Worm (Caenorhabditis elegans) whole organism, L3 larva: Measurements from ENCODE around the gene elo-1.
A peak's percentile ranks its signal among the peaks of the same experiment; 100 is the strongest.

Experiments used
- R02D3.7 ChIP-seq: fragments of 150-350 bp; optimal IDR thresholded peaks from 2 replicates; lab custom pipeline; 2014; ENCODE audit warnings: missing biosample characterization, missing genetic modification characterization
- ZK546.5 ChIP-seq: sonication (generic microtip); optimal IDR thresholded peaks from 2 replicates; lab custom pipeline; 2017; ENCODE audit warnings: missing biosample characterization, missing genetic modification characterization
- ceh-16 ChIP-seq: sonication (generic microtip); optimal IDR thresholded peaks from 2 replicates; lab custom pipeline; 2017; ENCODE audit warnings: missing biosample characterization, missing genetic modification characterization
- ceh-28 ChIP-seq: fragments of 150-350 bp; optimal IDR thresholded peaks from 2 replicates; lab custom pipeline; 2014; ENCODE audit warnings: missing biosample characterization, missing genetic modification reagents, missing genetic modification characterization
- ceh-82 ChIP-seq: fragments of 150-350 bp; optimal IDR thresholded peaks from 2 replicates; lab custom pipeline; 2014; ENCODE audit warnings: missing biosample characterization, missing genetic modification characterization
- ceh-9 ChIP-seq: sonication (generic microtip); optimal IDR thresholded peaks from 2 replicates; lab custom pipeline; 2018; ENCODE audit warnings: missing biosample characterization, missing genetic modification characterization
- egl-27 ChIP-seq: sonication (generic microtip); optimal IDR thresholded peaks from 4 replicates; lab custom pipeline; 2017; ENCODE audit warnings: missing biosample characterization, missing genetic modification reagents, missing genetic modification characterization
- elt-1 ChIP-seq: fragments of 150-350 bp; optimal IDR thresholded peaks from 2 replicates; lab custom pipeline; 2014; ENCODE audit warnings: missing biosample characterization, missing genetic modification characterization
- elt-2 ChIP-seq: sonication (generic microtip); optimal IDR thresholded peaks from 2 replicates; lab custom pipeline; 2016; ENCODE audit warnings: missing genetic modification reagents, mild to moderate bottlenecking, missing genetic modification characterization, missing compliant biosample characterization
- elt-3 ChIP-seq, 3 experiments: fragments of 150-350 bp in 1 of 3; sonication (generic microtip) in 2 of 3; optimal IDR thresholded peaks; 2 replicates in 2 of 3; 4 replicates in 1 of 3; lab custom pipeline; 2014 to 2017; ENCODE audit warnings: missing biosample characterization in 3 of 3, missing genetic modification characterization in 3 of 3
- eor-1 ChIP-seq, 2 experiments: fragments of 150-350 bp; optimal IDR thresholded peaks; 2 replicates each; lab custom pipeline; 2014 to 2018; ENCODE audit warnings: missing biosample characterization in 2 of 2, missing genetic modification characterization in 2 of 2
- fkh-10 ChIP-seq: sonication (generic microtip); optimal IDR thresholded peaks from 2 replicates; lab custom pipeline; 2017; ENCODE audit warnings: missing biosample characterization, missing genetic modification reagents, missing genetic modification characterization
- fkh-2 ChIP-seq: fragments of 150-350 bp; optimal IDR thresholded peaks from 2 replicates; lab custom pipeline; 2014; ENCODE audit warnings: missing biosample characterization, missing genetic modification reagents, missing genetic modification characterization
- fos-1 ChIP-seq: fragments of 150-350 bp; optimal IDR thresholded peaks from 2 replicates; lab custom pipeline; 2014; ENCODE audit warnings: missing biosample characterization, missing genetic modification characterization
- hmg-11 ChIP-seq: sonication (generic microtip); optimal IDR thresholded peaks from 2 replicates; lab custom pipeline; 2016; ENCODE audit warnings: missing genetic modification characterization, missing compliant biosample characterization
- jun-1 ChIP-seq: fragments of 150-350 bp; optimal IDR thresholded peaks from 2 replicates; lab custom pipeline; 2014; ENCODE audit warnings: missing biosample characterization, missing genetic modification reagents, missing genetic modification characterization
- lin-15B ChIP-seq: fragments of 150-350 bp; optimal IDR thresholded peaks from 2 replicates; lab custom pipeline; 2014; ENCODE audit warnings: missing biosample characterization, missing genetic modification characterization
- lin-39 ChIP-seq: fragments of 150-350 bp; optimal IDR thresholded peaks from 2 replicates; lab custom pipeline; 2018; ENCODE audit warnings: missing biosample characterization, missing genetic modification reagents, missing genetic modification characterization
- mdl-1 ChIP-seq: fragments of 150-350 bp; optimal IDR thresholded peaks from 2 replicates; lab custom pipeline; 2014; ENCODE audit warnings: missing biosample characterization, missing genetic modification characterization
- mml-1 ChIP-seq: fragments of 150-350 bp; sonication (generic microtip); optimal IDR thresholded peaks from 3 replicates; lab custom pipeline; 2014; ENCODE audit warnings: missing biosample characterization, missing genetic modification characterization
- nfya-1 ChIP-seq: sonication (generic microtip); optimal IDR thresholded peaks from 2 replicates; lab custom pipeline; 2017; ENCODE audit warnings: missing genetic modification characterization, mild to moderate bottlenecking, missing compliant biosample characterization, antibody characterized with exemption, moderate library complexity; ENCODE audit not compliant: insufficient read depth
- nhr-11 ChIP-seq: fragments of 150-350 bp; optimal IDR thresholded peaks from 2 replicates; lab custom pipeline; 2014; ENCODE audit warnings: missing biosample characterization, missing genetic modification characterization
- nhr-12 ChIP-seq: fragments of 150-350 bp; optimal IDR thresholded peaks from 2 replicates; lab custom pipeline; 2014; ENCODE audit warnings: missing biosample characterization, missing genetic modification characterization
- nhr-23 ChIP-seq: fragments of 150-350 bp; optimal IDR thresholded peaks from 2 replicates; lab custom pipeline; 2014; ENCODE audit warnings: missing biosample characterization, missing genetic modification reagents, missing genetic modification characterization
- nhr-237 ChIP-seq: fragments of 150-350 bp; optimal IDR thresholded peaks from 2 replicates; lab custom pipeline; 2014; ENCODE audit warnings: missing biosample characterization, missing genetic modification characterization
- nhr-25 ChIP-seq: sonication (generic microtip); optimal IDR thresholded peaks from 2 replicates; lab custom pipeline; 2017; ENCODE audit warnings: missing biosample characterization, missing genetic modification characterization
- nhr-28 ChIP-seq: fragments of 150-350 bp; optimal IDR thresholded peaks from 2 replicates; lab custom pipeline; 2014; ENCODE audit warnings: missing biosample characterization, missing genetic modification characterization
- nhr-43 ChIP-seq: sonication (generic microtip); optimal IDR thresholded peaks from 2 replicates; lab custom pipeline; 2016; ENCODE audit warnings: mild to moderate bottlenecking, missing genetic modification characterization, missing compliant biosample characterization; ENCODE audit not compliant: poor library complexity, severe bottlenecking
- nhr-67 ChIP-seq: fragments of 150-350 bp; optimal IDR thresholded peaks from 2 replicates; lab custom pipeline; 2014; ENCODE audit warnings: missing biosample characterization, missing genetic modification characterization
- nhr-76 ChIP-seq: fragments of 150-350 bp; sonication (generic microtip); optimal IDR thresholded peaks from 5 replicates; lab custom pipeline; 2014; ENCODE audit warnings: missing biosample characterization, missing genetic modification characterization
- pha-4 ChIP-seq: fragments of 150-350 bp; optimal IDR thresholded peaks from 2 replicates; lab custom pipeline; 2014; ENCODE audit warnings: missing biosample characterization, missing genetic modification reagents, missing genetic modification characterization
- pqm-1 ChIP-seq: fragments of 150-350 bp; optimal IDR thresholded peaks from 2 replicates; lab custom pipeline; 2017; ENCODE audit warnings: missing biosample characterization, missing genetic modification characterization, inconsistent platforms
- sea-2 ChIP-seq: fragments of 150-350 bp; sonication (generic microtip); optimal IDR thresholded peaks from 4 replicates; lab custom pipeline; 2014; ENCODE audit warnings: missing biosample characterization, missing genetic modification reagents, missing genetic modification characterization
- skn-1 ChIP-seq: fragments of 150-350 bp; optimal IDR thresholded peaks from 2 replicates; lab custom pipeline; 2014; ENCODE audit warnings: missing biosample characterization, missing genetic modification characterization
- snpc-4 ChIP-seq: fragments of 150-350 bp; optimal IDR thresholded peaks from 2 replicates; lab custom pipeline; 2014; ENCODE audit warnings: missing biosample characterization, missing genetic modification characterization
- tbx-2 ChIP-seq: sonication (generic microtip); optimal IDR thresholded peaks from 2 replicates; lab custom pipeline; 2016; ENCODE audit warnings: mild to moderate bottlenecking, missing genetic modification characterization, missing compliant biosample characterization
- unc-39 ChIP-seq: sonication (generic microtip); optimal IDR thresholded peaks from 4 replicates; lab custom pipeline; 2017; ENCODE audit warnings: missing biosample characterization, missing genetic modification characterization
- unc-62 ChIP-seq: fragments of 150-350 bp; sonication (generic microtip); optimal IDR thresholded peaks from 4 replicates; lab custom pipeline; 2014; ENCODE audit warnings: missing biosample characterization, missing genetic modification reagents, missing genetic modification characterization
- zag-1 ChIP-seq: fragments of 150-350 bp; optimal IDR thresholded peaks from 2 replicates; lab custom pipeline; 2014; ENCODE audit warnings: missing biosample characterization, missing genetic modification characterization
- ztf-11 ChIP-seq: fragments of 150-350 bp; optimal IDR thresholded peaks from 2 replicates; lab custom pipeline; 2014; ENCODE audit warnings: missing biosample characterization, missing genetic modification characterization
- ztf-4 ChIP-seq: fragments of 150-350 bp; optimal IDR thresholded peaks from 2 replicates; lab custom pipeline; 2014; ENCODE audit warnings: missing biosample characterization, missing genetic modification characterization

Gene elo-1

ce11 chrIV:9516831-9517230 lies 9.3 kb upstream of the elo-1 start, which contains the start of gene C33A12.19:
TSS of gene C33A12.19 (plus strand) at chrIV:9516999.
- no peak for TF ChIP-seq jun-1 (tag; lab: Kevin White, UChicago)
- peak; percentile 52 for TF ChIP-seq nhr-23
- TF ChIP-seq lin-39 (tag; lab: Kevin White, UChicago), result no peak
- TF ChIP-seq nhr-43 (tag; lab: Kevin White, UChicago), result peak; percentile 47
- TF ChIP-seq nfya-1 (tag; lab: Kevin White, UChicago), result peak; percentile 34
- TF ChIP-seq elt-2 (tag; lab: Kevin White, UChicago), result peak; percentile 58
- peak; percentile 36 for TF ChIP-seq pqm-1 (tag; lab: Kevin White, UChicago)

ce11 chrIV:9518608-9519007 lies 7.6 kb upstream of the elo-1 start, which contains the start of gene nlp-35:
TSS of gene nlp-35 (minus strand) at chrIV:9518926.
- TF ChIP-seq sea-2 (GFP tag; lab: Kevin White, UChicago), result no peak
- no peak for TF ChIP-seq nhr-43 (tag; lab: Kevin White, UChicago)
- no peak for TF ChIP-seq jun-1 (tag; lab: Kevin White, UChicago)
- no peak for TF ChIP-seq skn-1 (tag; lab: Kevin White, UChicago)
- TF ChIP-seq fkh-10 (GFP tag; lab: Kevin White, UChicago), result no peak
- no peak for TF ChIP-seq elt-3 (tag; optimal IDR thresholded peaks at IDR 0.05; lab: Kevin White, UChicago)
- no peak for TF ChIP-seq ZK546.5 (tag; lab: Kevin White, UChicago)
- no peak for TF ChIP-seq unc-39 (tag; lab: Kevin White, UChicago)
- TF ChIP-seq ceh-9 (tag; lab: Kevin White, UChicago), result no peak
- TF ChIP-seq R02D3.7, result no peak
- TF ChIP-seq lin-15B (tag; lab: Kevin White, UChicago), result no peak
- TF ChIP-seq fkh-2 (tag; lab: Kevin White, UChicago), result no peak
- TF ChIP-seq eor-1 (tag; optimal IDR thresholded peaks at IDR 0.05; lab: Kevin White, UChicago), result no peak

DNA sequence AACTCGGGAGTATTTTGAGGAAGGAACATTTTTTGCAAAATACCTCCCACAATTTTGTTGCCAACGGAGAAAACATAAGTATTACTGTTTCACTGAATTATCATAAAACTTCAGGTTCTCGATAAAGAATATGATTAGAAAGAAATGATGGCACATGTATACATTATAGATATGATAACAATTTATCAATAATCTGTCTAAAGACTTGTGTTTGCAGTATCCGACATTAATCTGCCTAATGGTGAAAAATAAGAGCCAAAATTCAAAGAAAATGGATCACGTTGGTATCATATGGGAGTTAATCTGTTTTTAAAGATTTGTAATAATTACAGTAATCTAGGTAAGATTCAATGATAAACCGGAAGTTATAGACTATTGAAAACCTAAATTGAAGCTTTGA lies 5.5 kb upstream of the elo-1 start:
- TF ChIP-seq nhr-11 (tag; lab: Kevin White, UChicago) (peak; percentile 5), nhr-28 (tag; lab: Kevin White, UChicago) (no peak)

ce11 chrIV:9523139-9523538 lies 3.0 kb upstream of the elo-1 start:
- no peak for TF ChIP-seq nhr-11 (tag; lab: Kevin White, UChicago)
- no peak for TF ChIP-seq fkh-10 (GFP tag; lab: Kevin White, UChicago)
- no peak for TF ChIP-seq sea-2 (GFP tag; lab: Kevin White, UChicago)
- no peak for TF ChIP-seq ceh-82 (tag; lab: Kevin White, UChicago)
- no peak for TF ChIP-seq unc-62 (GFP tag; lab: Kevin White, UChicago)
- TF ChIP-seq fkh-2 (tag; lab: Kevin White, UChicago), result no peak
- no peak for TF ChIP-seq egl-27 (tag; lab: Kevin White, UChicago)
- no peak for TF ChIP-seq tbx-2 (tag; lab: Kevin White, UChicago)
- no peak for TF ChIP-seq nhr-12 (tag; lab: Kevin White, UChicago)
- TF ChIP-seq nhr-23, result no peak
- no peak for TF ChIP-seq snpc-4 (tag; lab: Kevin White, UChicago)
- no peak for TF ChIP-seq nhr-25
- no peak for TF ChIP-seq nhr-76 (tag; lab: Kevin White, UChicago)

ce11 chrIV:9524849-9525460 lies 1.2 kb upstream of the elo-1 start, which contains the start of gene ndua-5:
TSS of gene ndua-5 (minus strand) at chrIV:9524899.
- no peak for TF ChIP-seq nhr-67 (tag; lab: Kevin White, UChicago)
- peak; percentile 32 for TF ChIP-seq hmg-11 (tag; lab: Kevin White, UChicago)
- TF ChIP-seq unc-39 (tag; lab: Kevin White, UChicago), result no peak
- no peak for TF ChIP-seq ceh-28 (tag; lab: Kevin White, UChicago)
- no peak for TF ChIP-seq ztf-11 (tag; lab: Kevin White, UChicago)
- TF ChIP-seq nhr-28 (tag; lab: Kevin White, UChicago), result no peak
- peak; percentile 7 for TF ChIP-seq snpc-4 (tag; lab: Kevin White, UChicago)
- TF ChIP-seq elt-1 (tag; lab: Kevin White, UChicago), result no peak
- no peak for TF ChIP-seq fkh-10 (GFP tag; lab: Kevin White, UChicago)
- no peak for TF ChIP-seq ceh-16
- no peak for TF ChIP-seq tbx-2 (tag; lab: Kevin White, UChicago)
- no peak for TF ChIP-seq ceh-9 (tag; lab: Kevin White, UChicago)
- TF ChIP-seq lin-15B (tag; lab: Kevin White, UChicago), result peak; percentile 59
- no peak for TF ChIP-seq pqm-1 (tag; lab: Kevin White, UChicago)
- no peak for TF ChIP-seq skn-1 (tag; lab: Kevin White, UChicago)
- no peak for TF ChIP-seq nhr-11 (tag; lab: Kevin White, UChicago)
- TF ChIP-seq egl-27 (tag; lab: Kevin White, UChicago), result no peak
- TF ChIP-seq mml-1, result no peak
- no peak for TF ChIP-seq ceh-82 (tag; lab: Kevin White, UChicago)
- TF ChIP-seq zag-1 (tag; lab: Kevin White, UChicago), result no peak
- no peak for TF ChIP-seq fos-1 (tag; lab: Kevin White, UChicago)
- no peak for TF ChIP-seq ztf-4 (tag; lab: Kevin White, UChicago)
- TF ChIP-seq sea-2 (GFP tag; lab: Kevin White, UChicago), result no peak
- TF ChIP-seq nhr-23, result peak; percentile 12
- peak; percentile 64 for TF ChIP-seq pha-4
- TF ChIP-seq nhr-237 (tag; lab: Kevin White, UChicago), result no peak
- TF ChIP-seq mdl-1 (tag; lab: Kevin White, UChicago), result no peak
- TF ChIP-seq eor-1 (tag; optimal IDR thresholded peaks at IDR 0.05; lab: Kevin White, UChicago), result no peak
- TF ChIP-seq nhr-43 (tag; lab: Kevin White, UChicago), result no peak
- TF ChIP-seq ZK546.5 (tag; lab: Kevin White, UChicago), result no peak
